Fruit fly (Drosophila melanogaster) whole organism: ENCODE results near the gene Sfp36F.

Experiments used
- CG8478 ChIP-seq: fragments of >200 bp; optimal IDR thresholded peaks from 2 replicates; lab custom pipeline; 2018; ENCODE audit warnings: inconsistent platforms
- Dll ChIP-seq: fragments of >200 bp; optimal IDR thresholded peaks from 2 replicates; lab custom pipeline; 2017
- EcR ChIP-seq, 2 experiments: fragments of >200 bp; optimal IDR thresholded peaks; 2 replicates each; lab custom pipeline; 2017; ENCODE audit warnings: missing biosample characterization in 2 of 2, missing genetic modification characterization in 2 of 2, missing genetic modification reagents in 2 of 2
- pan ChIP-seq: fragments of >200 bp; optimal IDR thresholded peaks from 2 replicates; lab custom pipeline; 2017
- psq ChIP-seq: fragments of >200 bp; optimal IDR thresholded peaks from 2 replicates; lab custom pipeline; 2017
- usp ChIP-seq: fragments of >200 bp; optimal IDR thresholded peaks from 2 replicates; lab custom pipeline; 2017; ENCODE audit warnings: missing biosample characterization, missing genetic modification characterization, mixed read lengths

DNA sequence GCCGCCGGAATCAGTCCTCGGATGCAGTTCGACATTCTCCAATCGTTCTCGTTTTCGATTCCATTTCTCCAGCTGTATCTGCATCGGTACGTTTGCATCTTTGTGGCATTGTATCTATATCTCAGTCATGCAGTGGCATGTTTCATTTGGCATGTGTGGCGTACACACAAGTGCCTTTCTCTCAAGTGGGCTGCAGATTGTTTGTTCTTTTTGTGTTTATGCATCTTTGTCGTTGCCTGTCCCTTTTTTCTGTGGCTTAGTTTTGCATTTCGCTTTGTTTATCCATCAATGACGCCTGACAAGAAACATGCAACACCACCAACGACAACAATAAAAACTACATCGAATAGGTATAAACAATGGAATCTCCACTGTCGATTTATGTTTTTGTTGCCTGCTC is 44.2 kb downstream of the Sfp36F start:
- TF ChIP-seq usp (GFP tag; lab: Kevin White, UChicago) (no peak), EcR (GFP tag; optimal IDR thresholded peaks at IDR 0.05; lab: Kevin White, UChicago) (no peak), psq (lab: Kevin White, UChicago) (no peak), Dll (lab: Kevin White, UChicago) (no peak), CG8478 (lab: Kevin White, UChicago) (no peak), pan (lab: Kevin White, UChicago) (no peak)
